Fruit fly (Drosophila melanogaster) whole organism, embryonic: ENCODE data around the gene CG12507.
A peak's percentile ranks its signal among the peaks of the same experiment; 100 is the strongest.

Experiments used
- BtbVII ChIP-seq: fragments of 200-800 bp; sonication (Bioruptor generic); optimal IDR thresholded peaks from 3 replicates; lab custom pipeline; 2017; ENCODE audit warnings: missing biosample characterization, mild to moderate bottlenecking, missing genetic modification characterization
- Bteb2 ChIP-seq: fragments of 200-800 bp; sonication (Bioruptor generic); optimal IDR thresholded peaks from 2 replicates; lab custom pipeline; 2016; ENCODE audit warnings: missing biosample characterization, missing genetic modification characterization
- CG11456 ChIP-seq: fragments of 200-800 bp; sonication (Bioruptor generic); IDR thresholded peaks from 3 replicates; pipeline ENCODE4 v1.3.6; 2022; ENCODE audit warnings: missing biosample characterization, missing genetic modification characterization
- CG11504 ChIP-seq: fragments of 200-800 bp; sonication (Bioruptor generic); optimal IDR thresholded peaks from 3 replicates; lab custom pipeline; 2019; ENCODE audit warnings: missing biosample characterization, mild to moderate bottlenecking, missing genetic modification characterization, moderate library complexity
- CG11695 ChIP-seq: fragments of 200-800 bp; sonication (Bioruptor generic); IDR thresholded peaks from 3 replicates; pipeline ENCODE4 v1.3.6; 2022; ENCODE audit warnings: missing biosample characterization, missing genetic modification characterization
- CG12236 ChIP-seq: fragments of 200-800 bp; sonication (Bioruptor generic); optimal IDR thresholded peaks from 2 replicates; lab custom pipeline; 2016; ENCODE audit warnings: missing biosample characterization, missing genetic modification characterization
- CG1233 ChIP-seq: fragments of 200-800 bp; sonication (Bioruptor generic); optimal IDR thresholded peaks from 4 replicates; lab custom pipeline; 2018; ENCODE audit warnings: missing biosample characterization, mild to moderate bottlenecking, missing genetic modification characterization
- CG13624 ChIP-seq: fragments of 200-800 bp; sonication (Bioruptor generic); optimal IDR thresholded peaks from 2 replicates; lab custom pipeline; 2016; ENCODE audit warnings: missing biosample characterization, missing genetic modification characterization
- CG13894 ChIP-seq: fragments of 200-800 bp; sonication (Bioruptor generic); optimal IDR thresholded peaks from 3 replicates; lab custom pipeline; 2018; ENCODE audit warnings: missing biosample characterization, mild to moderate bottlenecking, missing genetic modification characterization, moderate library complexity
- CG14667 ChIP-seq: fragments of 200-800 bp; sonication (Bioruptor generic); IDR thresholded peaks from 2 replicates; pipeline ENCODE4 v1.3.6; 2022; ENCODE audit warnings: missing biosample characterization, missing genetic modification characterization
- CG1602 ChIP-seq: fragments of 200-800 bp; sonication (Bioruptor generic); optimal IDR thresholded peaks from 3 replicates; lab custom pipeline; 2016; ENCODE audit warnings: missing biosample characterization, missing genetic modification characterization
- CG2120 ChIP-seq: fragments of 200-800 bp; sonication (Bioruptor generic); optimal IDR thresholded peaks from 3 replicates; lab custom pipeline; 2016; ENCODE audit warnings: missing biosample characterization, missing genetic modification characterization
- CG3838 ChIP-seq: fragments of 200-800 bp; sonication (Bioruptor generic); optimal IDR thresholded peaks from 3 replicates; lab custom pipeline; 2016; ENCODE audit warnings: missing biosample characterization, missing genetic modification characterization
- CG6175 ChIP-seq: fragments of 200-800 bp; sonication (Bioruptor generic); IDR thresholded peaks from 3 replicates; pipeline ENCODE4 v1.3.6; 2022; ENCODE audit warnings: missing biosample characterization, missing genetic modification characterization
- CG6689 ChIP-seq: fragments of 200-800 bp; sonication (Bioruptor generic); IDR thresholded peaks from 2 replicates; pipeline ENCODE4 v1.3.6; 2022; ENCODE audit warnings: missing biosample characterization, missing genetic modification characterization
- CG7271 ChIP-seq: fragments of 200-800 bp; sonication (Bioruptor generic); optimal IDR thresholded peaks from 2 replicates; lab custom pipeline; 2018; ENCODE audit warnings: missing biosample characterization, mild to moderate bottlenecking, missing genetic modification characterization, moderate library complexity
- CG7745 ChIP-seq: fragments of 200-800 bp; sonication (Bioruptor generic); optimal IDR thresholded peaks from 2 replicates; lab custom pipeline; 2018; ENCODE audit warnings: missing biosample characterization, mild to moderate bottlenecking, missing genetic modification characterization, moderate library complexity
- CG7963 ChIP-seq: fragments of 200-800 bp; sonication (Bioruptor generic); IDR thresholded peaks from 3 replicates; pipeline ENCODE4 v1.3.6; 2022; ENCODE audit warnings: missing biosample characterization, missing genetic modification characterization; ENCODE audit not compliant: partially characterized antibody
- CG8924 ChIP-seq: fragments of 200-800 bp; optimal IDR thresholded peaks from 3 replicates; lab custom pipeline; 2019; ENCODE audit warnings: missing biosample characterization, mild to moderate bottlenecking, missing genetic modification characterization, moderate library complexity
- CG9609 ChIP-seq: fragments of 200-800 bp; sonication (Bioruptor generic); optimal IDR thresholded peaks from 3 replicates; lab custom pipeline; 2016; ENCODE audit warnings: missing biosample characterization, missing genetic modification characterization
- Dbx ChIP-seq: fragments of 200-800 bp; sonication (Bioruptor generic); IDR thresholded peaks from 3 replicates; pipeline ENCODE4 v1.3.6; 2022; ENCODE audit warnings: missing biosample characterization, missing genetic modification characterization
- Ets97D ChIP-seq: fragments of 200-800 bp; sonication (Bioruptor generic); optimal IDR thresholded peaks from 3 replicates; lab custom pipeline; 2016; ENCODE audit warnings: missing biosample characterization, missing genetic modification characterization
- HLH3B ChIP-seq: fragments of 200-800 bp; sonication (Bioruptor generic); IDR thresholded peaks from 2 replicates; pipeline ENCODE4 v1.3.6; 2022; ENCODE audit warnings: missing biosample characterization, missing genetic modification characterization
- HLH54F ChIP-seq: fragments of 200-800 bp; sonication (Bioruptor generic); optimal IDR thresholded peaks from 3 replicates; lab custom pipeline; 2016; ENCODE audit warnings: missing biosample characterization, missing genetic modification characterization
- Hr39 ChIP-seq: fragments of >200 bp; optimal IDR thresholded peaks from 2 replicates; lab custom pipeline; 2017
- Lpt ChIP-seq: fragments of >200 bp; optimal IDR thresholded peaks from 2 replicates; lab custom pipeline; 2018; ENCODE audit warnings: missing biosample characterization, missing genetic modification characterization
- Mad ChIP-seq: fragments of 200-800 bp; sonication (Bioruptor generic); optimal IDR thresholded peaks from 2 replicates; lab custom pipeline; 2016; ENCODE audit warnings: missing biosample characterization, missing genetic modification characterization
- Meics ChIP-seq: fragments of 200-800 bp; sonication (Bioruptor generic); optimal IDR thresholded peaks from 2 replicates; lab custom pipeline; 2017; ENCODE audit warnings: missing biosample characterization, mild to moderate bottlenecking, missing genetic modification characterization
- Optix ChIP-seq: fragments of 200-800 bp; sonication (Bioruptor generic); IDR thresholded peaks from 3 replicates; pipeline ENCODE4 v1.3.6; 2022; ENCODE audit warnings: missing biosample characterization, missing genetic modification characterization
- Sox100B ChIP-seq: fragments of 200-800 bp; sonication (Bioruptor generic); optimal IDR thresholded peaks from 3 replicates; lab custom pipeline; 2018; ENCODE audit warnings: missing biosample characterization, mild to moderate bottlenecking, missing genetic modification characterization
- Sry-β ChIP-seq: fragments of 200-800 bp; sonication (Bioruptor generic); optimal IDR thresholded peaks from 2 replicates; lab custom pipeline; 2018; ENCODE audit warnings: missing biosample characterization, mild to moderate bottlenecking, missing genetic modification characterization, moderate library complexity
- ash1 ChIP-seq: fragments of 200-800 bp; sonication (Bioruptor generic); optimal IDR thresholded peaks from 2 replicates; lab custom pipeline; 2018; ENCODE audit warnings: missing biosample characterization, mild to moderate bottlenecking, missing genetic modification characterization
- bcd ChIP-seq: fragments of 200-800 bp; sonication (Bioruptor generic); optimal IDR thresholded peaks from 2 replicates; lab custom pipeline; 2017; ENCODE audit warnings: missing biosample characterization, mild to moderate bottlenecking, missing genetic modification characterization
- cas ChIP-seq: fragments of 200-800 bp; sonication (Bioruptor generic); IDR thresholded peaks from 2 replicates; pipeline ENCODE4 v1.3.6; 2022; ENCODE audit warnings: missing biosample characterization, missing genetic modification characterization
- caup ChIP-seq: fragments of 200-800 bp; sonication (Bioruptor generic); optimal IDR thresholded peaks from 3 replicates; lab custom pipeline; 2017; ENCODE audit warnings: missing biosample characterization, mild to moderate bottlenecking, missing genetic modification characterization, moderate library complexity; ENCODE audit not compliant: severe bottlenecking
- chif ChIP-seq, 2 experiments: fragments of 200-800 bp; sonication (Bioruptor generic); optimal IDR thresholded peaks; 3 replicates each; lab custom pipeline; 2016; ENCODE audit warnings: missing biosample characterization in 2 of 2, missing genetic modification characterization in 2 of 2
- eyg ChIP-seq: fragments of 200-800 bp; sonication (Bioruptor generic); optimal IDR thresholded peaks from 3 replicates; lab custom pipeline; 2016; ENCODE audit warnings: missing biosample characterization, missing genetic modification characterization
- gcm2 ChIP-seq: fragments of 200-800 bp; sonication (Bioruptor generic); optimal IDR thresholded peaks from 2 replicates; lab custom pipeline; 2016; ENCODE audit warnings: missing biosample characterization, missing genetic modification characterization
- gem ChIP-seq: fragments of 200-800 bp; sonication (Bioruptor generic); optimal IDR thresholded peaks from 2 replicates; lab custom pipeline; 2019; ENCODE audit warnings: missing biosample characterization, mild to moderate bottlenecking, missing genetic modification characterization, moderate library complexity
- gt ChIP-seq: fragments of 200-800 bp; sonication (Bioruptor generic); IDR thresholded peaks from 2 replicates; pipeline ENCODE4 v1.3.6; 2022; ENCODE audit warnings: missing biosample characterization, missing genetic modification characterization
- ind ChIP-seq: fragments of 200-800 bp; sonication (Bioruptor generic); optimal IDR thresholded peaks from 3 replicates; lab custom pipeline; 2016; ENCODE audit warnings: missing biosample characterization, missing genetic modification characterization
- lab ChIP-seq: fragments of 200-800 bp; sonication (Bioruptor generic); optimal IDR thresholded peaks from 3 replicates; lab custom pipeline; 2017; ENCODE audit warnings: missing biosample characterization, missing genetic modification characterization, mild to moderate bottlenecking, moderate library complexity, missing genetic modification reagents
- lilli ChIP-seq: fragments of 200-800 bp; sonication (Bioruptor generic); optimal IDR thresholded peaks from 3 replicates; lab custom pipeline; 2016; ENCODE audit warnings: missing biosample characterization, missing genetic modification characterization
- luna ChIP-seq: fragments of 200-800 bp; sonication (Bioruptor generic); optimal IDR thresholded peaks from 2 replicates; lab custom pipeline; 2016; ENCODE audit warnings: missing biosample characterization, missing genetic modification characterization
- pzg ChIP-seq: fragments of 200-800 bp; sonication (Bioruptor generic); optimal IDR thresholded peaks from 3 replicates; lab custom pipeline; 2018; ENCODE audit warnings: missing biosample characterization, mild to moderate bottlenecking, missing genetic modification characterization, moderate library complexity
- ro ChIP-seq: fragments of 200-800 bp; sonication (Bioruptor generic); IDR thresholded peaks from 2 replicates; pipeline ENCODE4 v1.3.6; 2022; ENCODE audit warnings: missing biosample characterization, missing genetic modification characterization
- sima ChIP-seq: fragments of 200-800 bp; sonication (Bioruptor generic); optimal IDR thresholded peaks from 2 replicates; lab custom pipeline; 2016; ENCODE audit warnings: missing biosample characterization, missing genetic modification characterization
- slbo ChIP-seq: fragments of 200-800 bp; sonication (Bioruptor generic); IDR thresholded peaks from 2 replicates; pipeline ENCODE4 v1.3.6; 2022; ENCODE audit warnings: missing biosample characterization, missing genetic modification characterization
- so ChIP-seq: fragments of 200-800 bp; sonication (Bioruptor generic); IDR thresholded peaks from 3 replicates; pipeline ENCODE4 v1.3.6; 2022; ENCODE audit warnings: missing biosample characterization, missing genetic modification characterization
- sqz ChIP-seq: fragments of 200-800 bp; sonication (Bioruptor generic); optimal IDR thresholded peaks from 3 replicates; lab custom pipeline; 2018; ENCODE audit warnings: missing biosample characterization, mild to moderate bottlenecking, missing genetic modification characterization
- tna ChIP-seq: fragments of 200-800 bp; sonication (Bioruptor generic); IDR thresholded peaks from 2 replicates; pipeline ENCODE4 v1.3.6; 2022; ENCODE audit warnings: missing biosample characterization, missing genetic modification characterization; ENCODE audit not compliant: partially characterized antibody
- wor ChIP-seq: fragments of 200-800 bp; sonication (Bioruptor generic); IDR thresholded peaks from 2 replicates; pipeline ENCODE4 v1.3.6; 2022; ENCODE audit warnings: missing biosample characterization, missing genetic modification characterization
- zen ChIP-seq: fragments of 200-800 bp; sonication (Bioruptor generic); optimal IDR thresholded peaks from 3 replicates; lab custom pipeline; 2018; ENCODE audit warnings: missing biosample characterization, mild to moderate bottlenecking, missing genetic modification characterization, moderate library complexity
- zfh2 ChIP-seq: fragments of 200-800 bp; sonication (Bioruptor generic); optimal IDR thresholded peaks from 2 replicates; lab custom pipeline; 2016; ENCODE audit warnings: missing biosample characterization, missing genetic modification characterization

Gene CG12507

DNA sequence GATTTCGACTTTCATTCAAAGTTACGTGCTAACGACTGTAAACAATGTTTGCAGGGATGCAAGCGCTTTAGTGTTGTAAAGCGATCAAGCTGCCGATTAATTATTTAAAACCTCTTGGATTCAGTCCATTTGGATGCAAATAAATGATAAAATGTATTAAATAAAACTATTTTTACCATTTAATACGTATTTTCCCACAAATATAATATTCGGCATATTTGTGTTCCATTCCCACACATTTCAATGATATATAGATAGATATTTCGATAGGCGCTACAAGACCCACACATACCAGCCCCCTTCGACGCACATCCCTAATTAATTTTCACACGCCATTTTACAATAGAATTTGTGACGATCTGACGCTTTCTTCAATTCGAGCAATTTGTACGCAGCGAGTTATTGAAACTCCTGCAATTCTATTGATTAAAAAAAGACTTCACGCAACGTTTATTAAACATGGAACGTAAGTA lies 22.2 kb upstream of the CG12507 start, which contains the start of the genes CG32576 and caz (continued):
- no peak for TF ChIP-seq CG12236 (GFP tag; lab: Kevin White, UChicago)
- TF ChIP-seq BtbVII (GFP tag; lab: Kevin White, UChicago) = no peak
- no peak for TF ChIP-seq Sry-β
- peak; percentile 33 for TF ChIP-seq Meics
- TF ChIP-seq Ets97D (GFP tag; lab: Kevin White, UChicago) = peak; percentile 29
- TF ChIP-seq CG13894 = no peak
- TF ChIP-seq ind (GFP tag; lab: Kevin White, UChicago) = peak; percentile 29
- TF ChIP-seq CG11456 = no peak
- no peak for TF ChIP-seq CG13624 (GFP tag; lab: Kevin White, UChicago)
- TF ChIP-seq CG11504 = no peak
- no peak for TF ChIP-seq CG7271 (tag; lab: Kevin White, UChicago)
- TF ChIP-seq lab (GFP tag; lab: Kevin White, UChicago) = no peak
- no peak for TF ChIP-seq gcm2 (GFP tag; lab: Kevin White, UChicago)
- TF ChIP-seq CG14667 = no peak
- no peak for TF ChIP-seq wor (GFP tag; lab: Robert Waterston, UW)
- TF ChIP-seq so (GFP tag; lab: Robert Waterston, UW) = no peak
- no peak for TF ChIP-seq Mad (GFP tag; lab: Kevin White, UChicago)
- no peak for TF ChIP-seq luna (GFP tag; lab: Kevin White, UChicago)
- no peak for TF ChIP-seq CG11695 (GFP tag; lab: Robert Waterston, UW)
- no peak for TF ChIP-seq gt
- TF ChIP-seq zen (tag; lab: Kevin White, UChicago) = peak; percentile 73
- no peak for TF ChIP-seq HLH3B (GFP tag; lab: Robert Waterston, UW)
- no peak for TF ChIP-seq cas
- TF ChIP-seq Lpt (GFP tag; lab: Kevin White, UChicago) = no peak
- peak; percentile 37 for TF ChIP-seq caup (GFP tag; lab: Kevin White, UChicago)
- peak; percentile 24; the same call in 1 of the 2 replicates for TF ChIP-seq slbo
- TF ChIP-seq Hr39 = no peak
- TF ChIP-seq CG9609 (GFP tag; lab: Kevin White, UChicago) = no peak
- no peak for TF ChIP-seq eyg (GFP tag; lab: Kevin White, UChicago)
- TF ChIP-seq zfh2 = peak; percentile 12
- no peak for TF ChIP-seq Optix
- TF ChIP-seq Sox100B (GFP tag; lab: Kevin White, UChicago) = no peak
- no peak; the same call in 2 of the 3 replicates for TF ChIP-seq Dbx
- no peak for TF ChIP-seq Bteb2 (GFP tag; lab: Kevin White, UChicago)
- TF ChIP-seq CG8924 = peak; percentile 60
- peak; percentile 67 for TF ChIP-seq pzg (GFP tag; lab: Kevin White, UChicago)
- TF ChIP-seq bcd (GFP tag; lab: Kevin White, UChicago) = no peak
- peak; percentile 57 for TF ChIP-seq gem (tag; lab: Kevin White, UChicago)
- TF ChIP-seq CG7745 (tag; lab: Kevin White, UChicago) = no peak
- TF ChIP-seq ro (GFP tag; lab: Robert Waterston, UW) = no peak
- TF ChIP-seq tna (GFP tag; lab: Robert Waterston, UW) = no peak
- no peak for TF ChIP-seq sqz

DNA sequence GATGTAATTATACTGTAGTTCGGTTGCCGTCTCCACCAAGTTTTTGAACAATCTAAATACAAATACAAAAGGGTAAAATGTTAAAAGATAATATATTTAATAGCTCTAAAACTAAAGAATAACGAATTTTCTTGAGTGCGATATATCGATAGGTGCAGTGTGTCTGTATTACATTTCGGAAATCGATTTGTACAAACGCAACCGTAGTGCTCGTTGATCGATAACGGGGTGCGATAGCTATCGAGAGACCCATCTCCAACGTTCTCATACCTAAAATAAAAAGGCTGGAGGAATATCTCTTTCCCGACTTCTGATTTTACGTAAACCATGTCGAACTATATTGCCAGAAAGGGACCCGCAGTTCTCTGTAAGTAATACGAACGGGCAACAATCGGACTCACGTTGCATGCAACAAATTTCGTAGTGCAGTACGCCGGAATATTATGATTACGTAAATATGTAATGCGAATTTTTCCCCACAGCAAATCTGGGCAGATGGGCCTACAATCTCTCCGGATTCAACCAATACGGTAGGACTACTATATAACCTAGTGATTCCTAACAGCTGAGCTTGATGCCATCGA lies 19.8 kb upstream of the CG12507 start, which contains the start of gene UQCR-14:
Gene UQCR-14, plus strand, starts transcription at position 206 of the 584 bp plus-strand sequence.
- TF ChIP-seq CG3838 (no peak), ash1 (no peak), chif (GFP tag; optimal IDR thresholded peaks at IDR 0.05; lab: Kevin White, UChicago) (no peak), CG1602 (GFP tag; lab: Kevin White, UChicago) (no peak), caup (GFP tag; lab: Kevin White, UChicago) (peak; percentile 17), CG1233 (GFP tag; lab: Kevin White, UChicago) (no peak), HLH54F (GFP tag; lab: Kevin White, UChicago) (no peak), CG6175 (GFP tag; lab: Robert Waterston, UW) (no peak), CG2120 (GFP tag; lab: Kevin White, UChicago) (peak; percentile 56), CG6689 (GFP tag; lab: Robert Waterston, UW) (no peak), Hr39 (no peak), sima (GFP tag; lab: Kevin White, UChicago) (no peak), Sox100B (GFP tag; lab: Kevin White, UChicago) (no peak), CG7963 (GFP tag; lab: Robert Waterston, UW) (peak; percentile 96), lilli (GFP tag; lab: Kevin White, UChicago) (peak; percentile 52)
